Worm (Caenorhabditis elegans) whole organism, late embryonic: Measurements from ENCODE around the gene pfd-5.

Experiments
- C08G9.2 ChIP-seq: sonication (generic microtip); optimal IDR thresholded peaks from 2 replicates; lab custom pipeline; 2016; ENCODE audit warnings: mild to moderate bottlenecking, missing genetic modification characterization, moderate library complexity, missing compliant biosample characterization
- Y22D7AL.16 ChIP-seq: sonication (generic microtip); optimal IDR thresholded peaks from 2 replicates; lab custom pipeline; 2016; ENCODE audit warnings: missing genetic modification characterization, missing compliant biosample characterization
- ceh-18 ChIP-seq: sonication (generic microtip); optimal IDR thresholded peaks from 2 replicates; lab custom pipeline; 2016; ENCODE audit warnings: missing genetic modification characterization, missing compliant biosample characterization
- ceh-2 ChIP-seq: sonication (generic microtip); optimal IDR thresholded peaks from 2 replicates; lab custom pipeline; 2016; ENCODE audit warnings: missing genotype, missing genetic modification characterization, missing compliant biosample characterization
- ceh-30 ChIP-seq: fragments of 150-350 bp; optimal IDR thresholded peaks from 2 replicates; lab custom pipeline; 2014; ENCODE audit warnings: missing biosample characterization, missing genetic modification characterization
- ceh-31 ChIP-seq: sonication (generic microtip); optimal IDR thresholded peaks from 2 replicates; lab custom pipeline; 2016; ENCODE audit warnings: missing genetic modification characterization, missing compliant biosample characterization
- ceh-48 ChIP-seq: sonication (generic microtip); optimal IDR thresholded peaks from 2 replicates; lab custom pipeline; 2016; ENCODE audit warnings: missing genetic modification characterization, inconsistent platforms, missing compliant biosample characterization
- ceh-6 ChIP-seq: fragments of 200-800 bp; sonication (Bioruptor generic); optimal IDR thresholded peaks from 2 replicates; lab custom pipeline; 2018; ENCODE audit warnings: mild to moderate bottlenecking, missing genetic modification characterization, missing compliant biosample characterization
- che-1 ChIP-seq: sonication (generic microtip); optimal IDR thresholded peaks from 2 replicates; lab custom pipeline; 2016; ENCODE audit warnings: mild to moderate bottlenecking, missing genetic modification characterization, missing compliant biosample characterization
- ets-4 ChIP-seq: sonication (generic microtip); optimal IDR thresholded peaks from 2 replicates; lab custom pipeline; 2016; ENCODE audit warnings: missing genetic modification characterization, missing compliant biosample characterization
- fkh-10 ChIP-seq: fragments of 150-350 bp; optimal IDR thresholded peaks from 2 replicates; lab custom pipeline; 2014; ENCODE audit warnings: missing biosample characterization, missing genetic modification reagents, missing genetic modification characterization
- fkh-6 ChIP-seq: sonication (generic microtip); optimal IDR thresholded peaks from 2 replicates; lab custom pipeline; 2016; ENCODE audit warnings: missing genetic modification characterization, missing compliant biosample characterization
- gmeb-2 ChIP-seq: sonication (generic microtip); optimal IDR thresholded peaks from 2 replicates; lab custom pipeline; 2016; ENCODE audit warnings: missing genetic modification characterization, inconsistent platforms, missing compliant biosample characterization
- hlh-13 ChIP-seq: fragments of 200-800 bp; sonication (Bioruptor generic); optimal IDR thresholded peaks from 2 replicates; lab custom pipeline; 2018; ENCODE audit warnings: mild to moderate bottlenecking, missing genetic modification characterization, missing compliant biosample characterization
- hlh-30 ChIP-seq: sonication (generic microtip); optimal IDR thresholded peaks from 2 replicates; lab custom pipeline; 2017; ENCODE audit warnings: antibody characterized with exemption, missing genetic modification characterization, missing compliant biosample characterization; ENCODE audit not compliant: insufficient read depth
- hlh-6 ChIP-seq: sonication (generic microtip); optimal IDR thresholded peaks from 2 replicates; lab custom pipeline; 2016; ENCODE audit warnings: missing genotype, missing genetic modification characterization, missing compliant biosample characterization
- hlh-8 ChIP-seq: sonication (generic microtip); optimal IDR thresholded peaks from 2 replicates; lab custom pipeline; 2016; ENCODE audit warnings: missing genotype, missing genetic modification characterization, missing compliant biosample characterization
- nhr-11 ChIP-seq: fragments of 150-350 bp; optimal IDR thresholded peaks from 2 replicates; lab custom pipeline; 2014; ENCODE audit warnings: missing biosample characterization, missing genetic modification characterization
- pat-9 ChIP-seq: fragments of 200-800 bp; sonication (Bioruptor generic); optimal IDR thresholded peaks from 2 replicates; lab custom pipeline; 2018; ENCODE audit warnings: mild to moderate bottlenecking, missing genetic modification characterization, moderate library complexity, missing compliant biosample characterization
- pha-4 ChIP-seq: fragments of 150-350 bp; optimal IDR thresholded peaks from 2 replicates; lab custom pipeline; 2018; ENCODE audit warnings: missing biosample characterization, missing genetic modification reagents, missing genetic modification characterization
- pros-1 ChIP-seq: fragments of 150-350 bp; optimal IDR thresholded peaks from 2 replicates; lab custom pipeline; 2014; ENCODE audit warnings: missing biosample characterization, missing genetic modification reagents, missing genetic modification characterization
- syd-9 ChIP-seq: sonication (generic microtip); optimal IDR thresholded peaks from 2 replicates; lab custom pipeline; 2016; ENCODE audit warnings: mild to moderate bottlenecking, missing genetic modification characterization, moderate library complexity, missing compliant biosample characterization
- ttx-3 ChIP-seq: sonication (generic microtip); optimal IDR thresholded peaks from 2 replicates; lab custom pipeline; 2016; ENCODE audit warnings: missing genetic modification reagents, missing genetic modification characterization, missing compliant biosample characterization
- unc-55 ChIP-seq: sonication (generic microtip); optimal IDR thresholded peaks from 2 replicates; lab custom pipeline; 2017; ENCODE audit warnings: missing biosample characterization, missing genetic modification reagents, missing genetic modification characterization

The pfd-5 gene

DNA sequence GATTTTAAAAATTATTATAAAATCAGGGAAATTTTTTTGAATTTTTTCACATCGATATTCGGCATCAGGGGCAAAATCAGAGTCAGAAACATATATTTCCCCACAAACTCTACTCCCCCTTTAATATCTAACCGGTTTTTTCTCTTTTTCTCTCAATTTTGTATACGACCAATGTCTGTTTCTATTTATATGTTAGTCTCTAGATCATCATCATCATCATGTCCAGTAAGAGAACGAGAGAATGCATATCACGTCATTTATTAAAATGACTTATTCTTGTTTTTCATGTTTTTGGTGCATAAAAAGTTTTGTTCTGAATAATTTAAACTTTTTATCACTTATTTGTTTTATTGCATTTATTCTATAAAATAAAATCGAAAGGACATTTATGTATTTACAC lies 46.1 kb downstream of the pfd-5 start:
- TF ChIP-seq ttx-3 (tag; lab: Kevin White, UChicago) (no peak), hlh-30 (tag; lab: Kevin White, UChicago) (no peak), hlh-8 (tag; lab: Kevin White, UChicago) (no peak), ceh-30 (tag; lab: Kevin White, UChicago) (no peak), pat-9 (tag; lab: Kevin White, UChicago) (no peak)

- no peak for TF ChIP-seq nhr-11 (tag; lab: Kevin White, UChicago)
- TF ChIP-seq gmeb-2 (tag; lab: Kevin White, UChicago), result no peak
- no peak for TF ChIP-seq ceh-18 (tag; lab: Kevin White, UChicago)
- TF ChIP-seq ceh-31, result no peak
- TF ChIP-seq ttx-3 (tag; lab: Kevin White, UChicago), result no peak
- TF ChIP-seq fkh-10 (GFP tag; lab: Kevin White, UChicago), result no peak
- no peak for TF ChIP-seq ceh-48 (tag; lab: Kevin White, UChicago)
Measured at ce11 chrIII:7150162-7150561, 48.5 kb downstream of the pfd-5 start.

- TF ChIP-seq hlh-8 (tag; lab: Kevin White, UChicago) (no peak), pros-1 (tag; lab: Kevin White, UChicago) (no peak), unc-55 (GFP tag; lab: Kevin White, UChicago) (no peak), Y22D7AL.16 (no peak), che-1 (tag; lab: Kevin White, UChicago) (no peak), fkh-6 (tag; lab: Kevin White, UChicago) (no peak), hlh-13 (GFP tag; lab: Kevin White, UChicago) (no peak), syd-9 (tag; lab: Kevin White, UChicago) (no peak), pha-4 (tag; lab: Kevin White, UChicago) (no peak), ceh-2 (tag; lab: Kevin White, UChicago) (no peak), ets-4 (tag; lab: Kevin White, UChicago) (no peak), ceh-6 (GFP tag; lab: Kevin White, UChicago) (no peak), hlh-6 (no peak), C08G9.2 (no peak)
Measured at ce11 chrIII:7148191-7148590, 50.5 kb downstream of the pfd-5 start.
